Worm (Caenorhabditis elegans) whole organism, L4/young adult: ENCODE data around the gene nlp-21.

Experiments
- dao-5 ChIP-seq: sonication (generic microtip); optimal IDR thresholded peaks from 2 replicates; lab custom pipeline; 2016; ENCODE audit warnings: missing genotype, missing genetic modification characterization, moderate library complexity, missing compliant biosample characterization
- him-1 ChIP-seq: sonication (generic microtip); optimal IDR thresholded peaks from 2 replicates; lab custom pipeline; 2016; ENCODE audit warnings: missing genotype, missing genetic modification reagents, missing genetic modification characterization, missing compliant biosample characterization

- TF ChIP-seq dao-5 (tag; lab: Kevin White, UChicago) (no peak), him-1 (tag; lab: Kevin White, UChicago) (no peak)
These were observed 12.0 kb upstream of the nlp-21 start, which contains the start of gene Y47D3B.4 for ce11 chrIII:11405049-11405448.
